Fruit fly (Drosophila melanogaster) whole organism, embryonic: ENCODE results near the gene APC4.
A peak's percentile ranks its signal among the peaks of the same experiment; 100 is the strongest.

Source experiments
- Atf6 ChIP-seq: fragments of 200-800 bp; sonication (Bioruptor generic); IDR thresholded peaks from 2 replicates; pipeline ENCODE4 v1.3.6; 2022; ENCODE audit warnings: missing biosample characterization, missing genetic modification characterization
- C15 ChIP-seq: fragments of 200-800 bp; sonication (Bioruptor generic); IDR thresholded peaks from 3 replicates; pipeline ENCODE4 v1.3.6; 2022; ENCODE audit warnings: missing biosample characterization, missing genetic modification characterization
- CG10565 ChIP-seq: fragments of 200-800 bp; sonication (Bioruptor generic); optimal IDR thresholded peaks from 3 replicates; lab custom pipeline; 2016; ENCODE audit warnings: missing biosample characterization, mild to moderate bottlenecking, missing genetic modification characterization
- CG10979 ChIP-seq: fragments of 200-800 bp; sonication (Bioruptor generic); optimal IDR thresholded peaks from 2 replicates; lab custom pipeline; 2018; ENCODE audit warnings: missing biosample characterization, mild to moderate bottlenecking, missing genetic modification characterization, moderate library complexity
- CG13624 ChIP-seq: fragments of 200-800 bp; sonication (Bioruptor generic); optimal IDR thresholded peaks from 2 replicates; lab custom pipeline; 2016; ENCODE audit warnings: missing biosample characterization, missing genetic modification characterization
- CG14710 ChIP-seq: fragments of 200-800 bp; sonication (Bioruptor generic); optimal IDR thresholded peaks from 3 replicates; lab custom pipeline; 2019; ENCODE audit warnings: missing biosample characterization, mild to moderate bottlenecking, missing genetic modification characterization, moderate library complexity
- CG14965 ChIP-seq: fragments of 200-800 bp; sonication (Bioruptor generic); optimal IDR thresholded peaks from 2 replicates; lab custom pipeline; 2016; ENCODE audit warnings: missing biosample characterization, missing genetic modification characterization, borderline replicate concordance
- CG1529 ChIP-seq: fragments of 200-800 bp; sonication (Bioruptor generic); optimal IDR thresholded peaks from 3 replicates; lab custom pipeline; 2018; ENCODE audit warnings: missing biosample characterization, missing genetic modification characterization
- CG16815 ChIP-seq: fragments of 200-800 bp; sonication (Bioruptor generic); optimal IDR thresholded peaks from 3 replicates; lab custom pipeline; 2017; ENCODE audit warnings: missing biosample characterization, mild to moderate bottlenecking, missing genetic modification characterization
- CG17186 ChIP-seq: fragments of 200-800 bp; sonication (Bioruptor generic); optimal IDR thresholded peaks from 3 replicates; lab custom pipeline; 2017; ENCODE audit warnings: missing biosample characterization, missing genetic modification reagents, missing genetic modification characterization
- CG18476 ChIP-seq: fragments of 200-800 bp; sonication (Bioruptor generic); optimal IDR thresholded peaks from 2 replicates; lab custom pipeline; 2016; ENCODE audit warnings: missing biosample characterization, mild to moderate bottlenecking, missing genetic modification characterization
- CG3995 ChIP-seq: fragments of 200-800 bp; sonication (Bioruptor generic); optimal IDR thresholded peaks from 3 replicates; lab custom pipeline; 2016; ENCODE audit warnings: missing biosample characterization, missing genetic modification characterization
- CG6791 ChIP-seq: fragments of 200-800 bp; sonication (Bioruptor generic); IDR thresholded peaks from 3 replicates; pipeline ENCODE4 v1.3.6; 2022; ENCODE audit warnings: missing biosample characterization, missing genetic modification characterization; ENCODE audit not compliant: partially characterized antibody
- CG7839 ChIP-seq: fragments of 200-800 bp; sonication (Bioruptor generic); optimal IDR thresholded peaks from 3 replicates; lab custom pipeline; 2018; ENCODE audit warnings: missing biosample characterization, mild to moderate bottlenecking, missing genetic modification characterization, moderate library complexity
- CG7928 ChIP-seq: fragments of 200-800 bp; sonication (Bioruptor generic); optimal IDR thresholded peaks from 2 replicates; lab custom pipeline; 2017; ENCODE audit warnings: missing biosample characterization, mild to moderate bottlenecking, missing genetic modification characterization
- CG7963 ChIP-seq: fragments of 200-800 bp; sonication (Bioruptor generic); IDR thresholded peaks from 3 replicates; pipeline ENCODE4 v1.3.6; 2022; ENCODE audit warnings: missing biosample characterization, missing genetic modification characterization; ENCODE audit not compliant: partially characterized antibody
- CG9215 ChIP-seq: fragments of 200-800 bp; sonication (Bioruptor generic); IDR thresholded peaks from 2 replicates; pipeline ENCODE4 v1.3.6; 2022; ENCODE audit warnings: missing biosample characterization, missing genetic modification characterization
- CG9817 ChIP-seq: fragments of 200-800 bp; sonication (Bioruptor generic); optimal IDR thresholded peaks from 2 replicates; lab custom pipeline; 2018; ENCODE audit warnings: missing biosample characterization, mild to moderate bottlenecking, missing genetic modification characterization, moderate library complexity
- Camta ChIP-seq: fragments of 200-800 bp; sonication (Bioruptor generic); optimal IDR thresholded peaks from 2 replicates; lab custom pipeline; 2016; ENCODE audit warnings: missing biosample characterization, missing genetic modification characterization
- D19B ChIP-seq: fragments of 200-800 bp; sonication (Bioruptor generic); optimal IDR thresholded peaks from 2 replicates; lab custom pipeline; 2017; ENCODE audit warnings: missing biosample characterization, mild to moderate bottlenecking, missing genetic modification characterization
- Dfd ChIP-seq, 2 experiments: fragments of >200 bp; optimal IDR thresholded peaks; 2 replicates each; lab custom pipeline; 2017; ENCODE audit warnings: missing biosample characterization in 2 of 2, missing genetic modification characterization in 2 of 2
- Elba2 ChIP-seq: fragments of 200-800 bp; sonication (Bioruptor generic); optimal IDR thresholded peaks from 3 replicates; lab custom pipeline; 2016; ENCODE audit warnings: missing biosample characterization, missing genetic modification characterization
- Ets97D ChIP-seq: fragments of 200-800 bp; sonication (Bioruptor generic); optimal IDR thresholded peaks from 3 replicates; lab custom pipeline; 2016; ENCODE audit warnings: missing biosample characterization, missing genetic modification characterization
- HLH3B ChIP-seq: fragments of 200-800 bp; sonication (Bioruptor generic); IDR thresholded peaks from 2 replicates; pipeline ENCODE4 v1.3.6; 2022; ENCODE audit warnings: missing biosample characterization, missing genetic modification characterization
- Hr3 ChIP-seq: fragments of 200-800 bp; sonication (Bioruptor generic); optimal IDR thresholded peaks from 3 replicates; lab custom pipeline; 2016; ENCODE audit warnings: missing biosample characterization, missing genetic modification characterization
- MBD-R2 ChIP-seq: fragments of 200-800 bp; sonication (Bioruptor generic); IDR thresholded peaks from 2 replicates; pipeline ENCODE4 v1.3.6; 2022; ENCODE audit warnings: missing biosample characterization, missing genetic modification characterization
- NC2β ChIP-seq: fragments of 200-800 bp; sonication (Bioruptor generic); optimal IDR thresholded peaks from 2 replicates; lab custom pipeline; 2016; ENCODE audit warnings: missing biosample characterization, missing genetic modification characterization
- Poxn ChIP-seq: fragments of 200-800 bp; sonication (Bioruptor generic); IDR thresholded peaks from 2 replicates; pipeline ENCODE4 v1.3.6; 2022; ENCODE audit warnings: missing biosample characterization, missing genetic modification characterization
- Xbp1 ChIP-seq: fragments of 200-800 bp; sonication (Bioruptor generic); optimal IDR thresholded peaks from 3 replicates; lab custom pipeline; 2016; ENCODE audit warnings: missing biosample characterization, mild to moderate bottlenecking, missing genetic modification characterization
- aop ChIP-seq: fragments of 200-800 bp; sonication (Bioruptor generic); IDR thresholded peaks from 2 replicates; pipeline ENCODE4 v1.3.6; 2022; ENCODE audit warnings: missing biosample characterization, missing genetic modification characterization
- ato ChIP-seq: fragments of 200-800 bp; sonication (Bioruptor generic); IDR thresholded peaks from 2 replicates; pipeline ENCODE4 v1.3.6; 2022; ENCODE audit warnings: missing biosample characterization, missing genetic modification characterization; ENCODE audit not compliant: partially characterized antibody
- chm ChIP-seq: fragments of 200-800 bp; sonication (Bioruptor generic); IDR thresholded peaks from 2 replicates; pipeline ENCODE4 v1.3.6; 2022; ENCODE audit warnings: missing biosample characterization, missing genetic modification characterization
- dimm ChIP-seq: fragments of 200-800 bp; sonication (Bioruptor generic); IDR thresholded peaks from 2 replicates; pipeline ENCODE4 v1.3.6; 2022; ENCODE audit warnings: missing biosample characterization, missing genetic modification characterization
- dpn ChIP-seq, 2 experiments: fragments of 200-800 bp; sonication (Bioruptor generic); optimal IDR thresholded peaks; 3 replicates each; lab custom pipeline; 2016; ENCODE audit warnings: missing biosample characterization in 2 of 2, missing genetic modification characterization in 2 of 2
- ind ChIP-seq: fragments of 200-800 bp; sonication (Bioruptor generic); optimal IDR thresholded peaks from 3 replicates; lab custom pipeline; 2016; ENCODE audit warnings: missing biosample characterization, missing genetic modification characterization
- kah ChIP-seq: fragments of 200-800 bp; sonication (Bioruptor generic); optimal IDR thresholded peaks from 2 replicates; lab custom pipeline; 2018; ENCODE audit warnings: missing biosample characterization, mild to moderate bottlenecking, missing genetic modification characterization
- nmo ChIP-seq: fragments of 200-800 bp; sonication (Bioruptor generic); optimal IDR thresholded peaks from 2 replicates; lab custom pipeline; 2018; ENCODE audit warnings: missing biosample characterization, mild to moderate bottlenecking, missing genetic modification characterization, moderate library complexity
- odd ChIP-seq: fragments of 200-800 bp; sonication (Bioruptor generic); optimal IDR thresholded peaks from 2 replicates; lab custom pipeline; 2017; ENCODE audit warnings: missing biosample characterization, mild to moderate bottlenecking, missing genetic modification characterization
- p53 ChIP-seq: fragments of 200-800 bp; sonication (Bioruptor generic); optimal IDR thresholded peaks from 2 replicates; lab custom pipeline; 2016; ENCODE audit warnings: missing biosample characterization, missing genetic modification characterization
- pan ChIP-seq, 4 experiments: fragments of >200 bp in 3 of 4; fragments of 200-800 bp in 1 of 4; sonication (Bioruptor generic) in 1 of 4; optimal IDR thresholded peaks in 3 of 4; IDR thresholded peaks in 1 of 4; 2 replicates each; pipeline versions ENCODE4 v1.3.6 to Lab custom; 2017 to 2022; ENCODE audit warnings: missing biosample characterization in 2 of 4, missing genetic modification characterization in 2 of 4, mixed read lengths in 1 of 4
- pita ChIP-seq: fragments of 200-800 bp; sonication (Bioruptor generic); optimal IDR thresholded peaks from 2 replicates; lab custom pipeline; 2017; ENCODE audit warnings: missing biosample characterization, mild to moderate bottlenecking, missing genetic modification characterization
- pros ChIP-seq: fragments of 200-800 bp; sonication (Bioruptor generic); optimal IDR thresholded peaks from 3 replicates; lab custom pipeline; 2019; ENCODE audit warnings: missing biosample characterization, mild to moderate bottlenecking, missing genetic modification characterization, moderate library complexity
- rib ChIP-seq: fragments of 200-800 bp; sonication (Bioruptor generic); IDR thresholded peaks from 2 replicates; pipeline ENCODE4 v1.3.6; 2022; ENCODE audit warnings: missing biosample characterization, missing genetic modification characterization
- row ChIP-seq: fragments of 200-800 bp; sonication (Bioruptor generic); IDR thresholded peaks from 3 replicates; pipeline ENCODE4 v1.3.6; 2022; ENCODE audit warnings: missing biosample characterization, missing genetic modification characterization
- sc ChIP-seq, 3 experiments: fragments of >200 bp in 2 of 3; fragments of 200-800 bp in 1 of 3; sonication (Bioruptor generic) in 1 of 3; optimal IDR thresholded peaks; 2 replicates in 2 of 3; 3 replicates in 1 of 3; lab custom pipeline; 2017; ENCODE audit warnings: mild to moderate bottlenecking in 1 of 3, missing biosample characterization in 1 of 3, missing genetic modification characterization in 1 of 3, missing genetic modification reagents in 1 of 3
- sens ChIP-seq: fragments of 200-800 bp; sonication (Bioruptor generic); peaks from one replicate; lab custom pipeline; 2016; ENCODE audit warnings: missing biosample characterization, missing genetic modification characterization
- seq ChIP-seq: fragments of 200-800 bp; sonication (Bioruptor generic); IDR thresholded peaks from 2 replicates; pipeline ENCODE4 v1.3.6; 2022; ENCODE audit warnings: missing biosample characterization, missing genetic modification characterization
- tin ChIP-seq: fragments of 200-800 bp; sonication (Bioruptor generic); optimal IDR thresholded peaks from 3 replicates; lab custom pipeline; 2016; ENCODE audit warnings: missing biosample characterization, missing genetic modification characterization
- tll ChIP-seq, 2 experiments: fragments of 200-800 bp in 1 of 2; fragments of >200 bp in 1 of 2; sonication (Bioruptor generic) in 1 of 2; optimal IDR thresholded peaks; 2 replicates each; lab custom pipeline; 2017 to 2019; ENCODE audit warnings: missing biosample characterization in 2 of 2, missing genetic modification characterization in 2 of 2, mild to moderate bottlenecking in 1 of 2, moderate library complexity in 1 of 2
- trh ChIP-seq: fragments of 200-800 bp; sonication (Bioruptor generic); optimal IDR thresholded peaks from 2 replicates; lab custom pipeline; 2016; ENCODE audit warnings: missing biosample characterization, missing genetic modification characterization

The APC4 gene

DNA sequence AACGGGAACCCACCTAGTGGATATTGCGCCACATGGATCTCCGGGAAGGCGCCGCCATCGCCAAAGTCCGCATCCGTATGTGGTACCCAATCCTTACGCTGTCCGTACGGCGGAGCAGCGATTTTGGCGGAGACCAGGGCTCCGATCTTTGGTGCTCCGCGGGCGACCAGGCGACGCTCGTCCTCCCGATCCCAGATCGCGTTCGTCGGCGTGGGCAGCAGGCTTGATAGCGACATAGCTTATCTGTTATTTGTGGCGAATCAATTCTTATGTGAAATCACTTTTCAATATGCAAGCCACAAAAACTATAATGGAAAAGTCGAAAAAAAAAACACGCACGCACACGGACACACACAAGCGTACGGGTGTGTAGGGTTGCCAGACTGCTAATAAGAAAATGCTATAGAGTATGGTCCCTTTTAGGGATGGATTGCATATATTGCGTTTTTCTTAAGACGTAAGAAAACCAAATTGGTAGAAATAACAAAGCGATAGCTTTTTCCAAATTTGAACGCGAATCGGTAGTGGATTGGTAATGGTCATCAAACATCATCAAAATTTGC lies 23.6 kb downstream of the APC4 start, which contains the start of gene Bx42 (continued):
- no peak for TF ChIP-seq ato (GFP tag; lab: Robert Waterston, UW)
- TF ChIP-seq CG7928 (GFP tag; lab: Kevin White, UChicago), result peak; percentile 85
- no peak for TF ChIP-seq pita
- no peak for TF ChIP-seq CG14710 (tag; lab: Kevin White, UChicago)
- TF ChIP-seq CG1529 (GFP tag; lab: Kevin White, UChicago), result no peak
- no peak for TF ChIP-seq CG10565 (GFP tag; lab: Kevin White, UChicago)
- TF ChIP-seq CG7963 (GFP tag; lab: Robert Waterston, UW), result no peak
- TF ChIP-seq sc (optimal IDR thresholded peaks at IDR 0.05; lab: Kevin White, UChicago), result no peak
- no peak for TF ChIP-seq sc (GFP tag; optimal IDR thresholded peaks at IDR 0.05; lab: Kevin White, UChicago)
- TF ChIP-seq CG9817 (tag; lab: Kevin White, UChicago), result no peak
- no peak for TF ChIP-seq NC2β (GFP tag; lab: Kevin White, UChicago)
- TF ChIP-seq dimm (GFP tag; lab: Robert Waterston, UW), result no peak
- no peak for TF ChIP-seq aop (GFP tag; lab: Robert Waterston, UW)
- no peak for TF ChIP-seq HLH3B (GFP tag; lab: Robert Waterston, UW)
- TF ChIP-seq Camta (GFP tag; lab: Kevin White, UChicago), result no peak
- no peak for TF ChIP-seq chm (GFP tag; lab: Robert Waterston, UW)
- no peak for TF ChIP-seq Atf6 (GFP tag; lab: Robert Waterston, UW)
- TF ChIP-seq Dfd (GFP tag; optimal IDR thresholded peaks at IDR 0.05; lab: Kevin White, UChicago), result no peak
- TF ChIP-seq rib (GFP tag; lab: Robert Waterston, UW), result no peak
- TF ChIP-seq Hr3, result no peak
- no peak for TF ChIP-seq CG14965 (GFP tag; lab: Kevin White, UChicago)
- no peak for TF ChIP-seq Poxn (GFP tag; lab: Robert Waterston, UW)
- peak; percentile 71; the same call in 2 of the 3 replicates for TF ChIP-seq row (GFP tag; lab: Robert Waterston, UW)
- no peak for TF ChIP-seq p53 (GFP tag; lab: Kevin White, UChicago)
- TF ChIP-seq CG7839 (tag; lab: Kevin White, UChicago), result no peak
- TF ChIP-seq tin, result no peak
- TF ChIP-seq Elba2 (GFP tag; lab: Kevin White, UChicago), result no peak
- TF ChIP-seq sens, result no peak
- TF ChIP-seq pros (GFP tag; lab: Kevin White, UChicago), result peak; percentile 3
- TF ChIP-seq tll (GFP tag; optimal IDR thresholded peaks at IDR 0.05; lab: Kevin White, UChicago), result no peak
- TF ChIP-seq CG18476 (GFP tag; lab: Kevin White, UChicago), result no peak
- no peak for TF ChIP-seq ind (GFP tag; lab: Kevin White, UChicago)
- peak; percentile 44 for TF ChIP-seq CG13624
- TF ChIP-seq dpn (GFP tag; optimal IDR thresholded peaks at IDR 0.05; lab: Kevin White, UChicago), result peak in 1 of 2 experiments; percentile 28
- peak; percentile 30 for TF ChIP-seq MBD-R2 (GFP tag; lab: Robert Waterston, UW)
- TF ChIP-seq pan (optimal IDR thresholded peaks at IDR 0.05; lab: Kevin White, UChicago), result no peak
- TF ChIP-seq pan (GFP tag; optimal IDR thresholded peaks at IDR 0.05 in 1 of 2, IDR thresholded peaks at IDR 0.05 in 1 of 2), result no peak
- no peak for TF ChIP-seq D19B
- no peak for TF ChIP-seq CG6791
- TF ChIP-seq CG9215, result no peak
- no peak for TF ChIP-seq CG3995 (GFP tag; lab: Kevin White, UChicago)
- TF ChIP-seq seq (GFP tag; lab: Robert Waterston, UW), result no peak
- no peak for TF ChIP-seq kah (GFP tag; lab: Kevin White, UChicago)
- TF ChIP-seq Xbp1 (GFP tag; lab: Kevin White, UChicago), result no peak
- TF ChIP-seq odd (GFP tag; lab: Kevin White, UChicago), result no peak
- no peak for TF ChIP-seq trh
- no peak for TF ChIP-seq CG16815 (GFP tag; lab: Kevin White, UChicago)
- TF ChIP-seq nmo (GFP tag; lab: Kevin White, UChicago), result peak; percentile 21
- TF ChIP-seq CG17186 (GFP tag; lab: Kevin White, UChicago), result no peak
- TF ChIP-seq C15, result no peak
- no peak for TF ChIP-seq Ets97D
- TF ChIP-seq CG10979 (tag; lab: Kevin White, UChicago), result no peak
